Fruit fly (Drosophila melanogaster) whole organism, embryonic: ENCODE results near the gene CG7094.

ENCODE experiments used
- CG13775 ChIP-seq: fragments of 200-800 bp; sonication (Bioruptor generic); optimal IDR thresholded peaks from 3 replicates; lab custom pipeline; 2017; ENCODE audit warnings: missing biosample characterization, mild to moderate bottlenecking, missing genetic modification characterization
- CG1832 ChIP-seq: fragments of 200-800 bp; sonication (Bioruptor generic); optimal IDR thresholded peaks from 2 replicates; lab custom pipeline; 2017; ENCODE audit warnings: missing biosample characterization, mild to moderate bottlenecking, missing genetic modification characterization, inconsistent platforms
- CG4282 ChIP-seq: fragments of 200-800 bp; sonication (Bioruptor generic); optimal IDR thresholded peaks from 2 replicates; lab custom pipeline; 2016; ENCODE audit warnings: missing biosample characterization, missing genetic modification characterization
- Lim3 ChIP-seq: fragments of 200-800 bp; sonication (Bioruptor generic); IDR thresholded peaks from 2 replicates; pipeline ENCODE4 v1.3.6; 2022; ENCODE audit warnings: missing biosample characterization, missing genetic modification characterization
- Optix ChIP-seq: fragments of 200-800 bp; sonication (Bioruptor generic); IDR thresholded peaks from 3 replicates; pipeline ENCODE4 v1.3.6; 2022; ENCODE audit warnings: missing biosample characterization, missing genetic modification characterization
- caup ChIP-seq: fragments of 200-800 bp; sonication (Bioruptor generic); optimal IDR thresholded peaks from 3 replicates; lab custom pipeline; 2017; ENCODE audit warnings: missing biosample characterization, mild to moderate bottlenecking, missing genetic modification characterization, moderate library complexity; ENCODE audit not compliant: severe bottlenecking
- jumu ChIP-seq: fragments of 200-800 bp; sonication (Bioruptor generic); optimal IDR thresholded peaks from 3 replicates; lab custom pipeline; 2016; ENCODE audit warnings: missing biosample characterization, missing genetic modification characterization
- nerfin-1 ChIP-seq: fragments of 200-800 bp; sonication (Bioruptor generic); optimal IDR thresholded peaks from 3 replicates; lab custom pipeline; 2019; ENCODE audit warnings: missing biosample characterization, mild to moderate bottlenecking, missing genetic modification characterization, moderate library complexity
- onecut ChIP-seq: fragments of 200-800 bp; sonication (Bioruptor generic); IDR thresholded peaks from 2 replicates; pipeline ENCODE4 v1.3.6; 2022; ENCODE audit warnings: missing biosample characterization, missing genetic modification characterization
- rib ChIP-seq: fragments of 200-800 bp; sonication (Bioruptor generic); IDR thresholded peaks from 2 replicates; pipeline ENCODE4 v1.3.6; 2022; ENCODE audit warnings: missing biosample characterization, missing genetic modification characterization
- ttk ChIP-seq: fragments of 200-800 bp; sonication (Bioruptor generic); IDR thresholded peaks from 2 replicates; pipeline ENCODE4 v2.1.2; 2022; ENCODE audit warnings: missing biosample characterization, missing genetic modification characterization

- TF ChIP-seq CG1832 = no peak
- no peak for TF ChIP-seq caup
- no peak for TF ChIP-seq jumu (GFP tag; lab: Kevin White, UChicago)
- TF ChIP-seq rib (GFP tag; lab: Robert Waterston, UW) = no peak
- no peak for TF ChIP-seq Optix (GFP tag; lab: Robert Waterston, UW)
- no peak for TF ChIP-seq CG13775 (GFP tag; lab: Kevin White, UChicago)
- TF ChIP-seq nerfin-1 (tag; lab: Kevin White, UChicago) = no peak
- TF ChIP-seq onecut (GFP tag; lab: Robert Waterston, UW) = no peak
- no peak for TF ChIP-seq ttk (GFP tag; lab: Robert Waterston, UW)
- TF ChIP-seq CG4282 = no peak
- no peak for TF ChIP-seq Lim3 (GFP tag; lab: Robert Waterston, UW)
Measured at dm6 chr2L:17555665-17556064, at the start of gene CG7094.
